Worm (Caenorhabditis elegans): ENCODE data around the gene F13E9.12.

Gene F13E9.12

ce11 chrIV:10828049-10828448 lies 46.4 kb downstream of the F13E9.12 start, which contains the start of gene npax-3:
Gene npax-3 (minus strand): TSS chrIV:10828149.
- no peak for TF ChIP-seq ceh-82 (tag; optimal IDR thresholded peaks at IDR 0.05)
- TF ChIP-seq ztf-1 (GFP tag; conservative IDR thresholded peaks at IDR 0.05), result no peak
- TF ChIP-seq fos-1 (tag; optimal IDR thresholded peaks at IDR 0.05), result no peak
- TF ChIP-seq nhr-12 (tag; optimal IDR thresholded peaks at IDR 0.05), result no peak
- no peak for TF ChIP-seq egl-27 (tag; optimal IDR thresholded peaks at IDR 0.05)
- TF ChIP-seq nhr-6 (tag; optimal IDR thresholded peaks at IDR 0.05), result no peak
- no peak for TF ChIP-seq mbf-1 (tag; optimal IDR thresholded peaks at IDR 0.05)
- TF ChIP-seq nhr-23 (tag; optimal IDR thresholded peaks at IDR 0.05), result no peak
- TF ChIP-seq peb-1 (tag; optimal IDR thresholded peaks at IDR 0.05), result no peak
- TF ChIP-seq Y55F3AM.14 (GFP tag; optimal IDR thresholded peaks at IDR 0.05), result no peak

ce11 chrIV:10826029-10826428 lies 48.4 kb downstream of the F13E9.12 start:
- TF ChIP-seq nhr-129 (tag; optimal IDR thresholded peaks at IDR 0.05) (peak; percentile 9), nhr-11 (tag; optimal IDR thresholded peaks at IDR 0.05) (no peak)

DNA sequence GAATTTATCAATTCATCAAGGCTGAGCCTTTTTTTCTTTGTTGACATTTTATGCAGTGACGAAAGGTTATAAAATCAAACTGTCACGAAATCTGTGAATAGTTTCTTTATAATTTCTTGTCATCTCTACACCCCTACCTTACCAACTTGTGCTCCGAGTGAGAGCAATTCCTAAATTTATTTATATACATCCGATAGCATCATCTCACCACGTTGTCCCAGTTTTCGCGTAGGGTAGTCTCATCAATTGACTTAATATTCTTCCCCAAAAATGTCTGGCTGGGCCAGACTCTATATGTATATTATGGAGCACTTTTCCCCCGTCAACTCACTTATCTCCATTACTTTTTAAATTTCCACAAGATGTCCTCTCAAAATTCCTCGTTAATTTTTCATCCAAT lies 49.0 kb downstream of the F13E9.12 start:
- TF ChIP-seq nhr-6 (tag; optimal IDR thresholded peaks at IDR 0.05), result no peak
- TF ChIP-seq sma-9 (GFP tag; optimal IDR thresholded peaks at IDR 0.05), result no peak
- no peak for TF ChIP-seq sma-9 (tag; optimal IDR thresholded peaks at IDR 0.05)
- TF ChIP-seq aly-2 (tag; optimal IDR thresholded peaks at IDR 0.05), result no peak
- no peak for TF ChIP-seq gmeb-1 (tag; optimal IDR thresholded peaks at IDR 0.05)
- no peak for TF ChIP-seq nhr-23 (tag; optimal IDR thresholded peaks at IDR 0.05)
- TF ChIP-seq lsy-2 (tag; optimal IDR thresholded peaks at IDR 0.05), result no peak
- no peak for TF ChIP-seq nhr-12 (tag; optimal IDR thresholded peaks at IDR 0.05)
- TF ChIP-seq elt-3 (tag; optimal IDR thresholded peaks at IDR 0.05), result no peak
- no peak for TF ChIP-seq ama-1 (optimal IDR thresholded peaks at IDR 0.05)
- no peak for TF ChIP-seq Y55F3AM.14 (GFP tag; optimal IDR thresholded peaks at IDR 0.05)
- TF ChIP-seq egl-27 (tag; optimal IDR thresholded peaks at IDR 0.05), result no peak
- no peak for TF ChIP-seq zag-1 (tag; optimal IDR thresholded peaks at IDR 0.05)
- no peak for TF ChIP-seq sem-4 (tag; optimal IDR thresholded peaks at IDR 0.05)
- no peak for TF ChIP-seq mdl-1 (tag; optimal IDR thresholded peaks at IDR 0.05)
